Fruit fly (Drosophila melanogaster) whole organism, pupa: ENCODE data around the gene Fer1HCH.
A peak's percentile ranks its signal among the peaks of the same experiment; 100 is the strongest.

Experiments
- CG10348 ChIP-seq: fragments of 200-800 bp; sonication (Bioruptor generic); IDR thresholded peaks from 2 replicates; pipeline ENCODE4 v1.3.6; 2022; ENCODE audit warnings: missing biosample characterization, missing genetic modification characterization
- CG12605 ChIP-seq: fragments of 200-800 bp; sonication (Bioruptor generic); IDR thresholded peaks from 2 replicates; pipeline ENCODE4 v1.3.6; 2022; ENCODE audit warnings: missing biosample characterization, missing genetic modification characterization
- CG13204 ChIP-seq: fragments of 200-800 bp; sonication (Bioruptor generic); optimal IDR thresholded peaks from 2 replicates; lab custom pipeline; 2018; ENCODE audit warnings: missing biosample characterization, mild to moderate bottlenecking, missing genetic modification characterization, moderate library complexity
- CG14655 ChIP-seq: fragments of 200-800 bp; sonication (Bioruptor generic); optimal IDR thresholded peaks from 3 replicates; lab custom pipeline; 2017; ENCODE audit warnings: mild to moderate bottlenecking, missing biosample characterization, missing genetic modification reagents, missing genetic modification characterization
- CG15710 ChIP-seq: fragments of 200-800 bp; sonication (Bioruptor generic); optimal IDR thresholded peaks from 2 replicates; lab custom pipeline; 2018; ENCODE audit warnings: missing biosample characterization, mild to moderate bottlenecking, missing genetic modification characterization, moderate library complexity
- CG17806 ChIP-seq: fragments of 200-800 bp; sonication (Bioruptor generic); optimal IDR thresholded peaks from 2 replicates; lab custom pipeline; 2018; ENCODE audit warnings: missing biosample characterization, mild to moderate bottlenecking, missing genetic modification characterization, moderate library complexity
- CG32121 ChIP-seq: fragments of 200-800 bp; sonication (Bioruptor generic); IDR thresholded peaks from 2 replicates; pipeline ENCODE4 v1.3.6; 2022; ENCODE audit warnings: missing biosample characterization, missing genetic modification characterization
- CG34367 ChIP-seq: fragments of 200-800 bp; sonication (Bioruptor generic); optimal IDR thresholded peaks from 2 replicates; lab custom pipeline; 2018; ENCODE audit warnings: missing biosample characterization, mild to moderate bottlenecking, missing genetic modification characterization
- CG4496 ChIP-seq: fragments of 200-800 bp; sonication (Bioruptor generic); IDR thresholded peaks from 3 replicates; pipeline ENCODE4 v1.3.6; 2022; ENCODE audit warnings: missing biosample characterization, missing genetic modification characterization
- CG8159 ChIP-seq: fragments of 200-800 bp; sonication (Bioruptor generic); optimal IDR thresholded peaks from 3 replicates; lab custom pipeline; 2018; ENCODE audit warnings: missing biosample characterization, mild to moderate bottlenecking, missing genetic modification characterization, moderate library complexity
- CG8301 ChIP-seq: fragments of 200-800 bp; sonication (Bioruptor generic); optimal IDR thresholded peaks from 2 replicates; lab custom pipeline; 2018; ENCODE audit warnings: missing biosample characterization, mild to moderate bottlenecking, missing genetic modification characterization
- CG9948 ChIP-seq: fragments of 200-800 bp; sonication (Bioruptor generic); optimal IDR thresholded peaks from 2 replicates; lab custom pipeline; 2018; ENCODE audit warnings: missing biosample characterization, mild to moderate bottlenecking, missing genetic modification characterization, moderate library complexity
- D1 ChIP-seq: fragments of 200-800 bp; sonication (Bioruptor generic); optimal IDR thresholded peaks from 2 replicates; lab custom pipeline; 2018; ENCODE audit warnings: missing biosample characterization, mild to moderate bottlenecking, missing genetic modification characterization, moderate library complexity
- EcR ChIP-seq: fragments of 200-800 bp; sonication (Bioruptor generic); optimal IDR thresholded peaks from 3 replicates; lab custom pipeline; 2019; ENCODE audit warnings: missing biosample characterization, missing genetic modification characterization, mild to moderate bottlenecking, moderate library complexity, missing genetic modification reagents
- Ets98B ChIP-seq: fragments of 200-800 bp; sonication (Bioruptor generic); IDR thresholded peaks from 2 replicates; pipeline ENCODE4 v1.3.6; 2022; ENCODE audit warnings: missing biosample characterization, missing genetic modification characterization
- Pif1A ChIP-seq: fragments of 200-800 bp; sonication (Bioruptor generic); optimal IDR thresholded peaks from 3 replicates; lab custom pipeline; 2016; ENCODE audit warnings: missing biosample characterization, missing genetic modification characterization
- Pif1B ChIP-seq: fragments of 200-800 bp; sonication (Bioruptor generic); optimal IDR thresholded peaks from 3 replicates; lab custom pipeline; 2016; ENCODE audit warnings: missing biosample characterization, missing genetic modification characterization
- Snoo ChIP-seq: fragments of 200-800 bp; sonication (Bioruptor generic); optimal IDR thresholded peaks from 3 replicates; lab custom pipeline; 2017; ENCODE audit warnings: missing biosample characterization, mild to moderate bottlenecking, missing genetic modification characterization, inconsistent platforms
- fd96Ca ChIP-seq: fragments of 200-800 bp; sonication (Bioruptor generic); IDR thresholded peaks from 3 replicates; pipeline ENCODE4 v1.3.6; 2022; ENCODE audit warnings: missing biosample characterization, missing genetic modification characterization
- gl ChIP-seq: fragments of 200-800 bp; sonication (Bioruptor generic); optimal IDR thresholded peaks from 2 replicates; lab custom pipeline; 2018; ENCODE audit warnings: missing biosample characterization, mild to moderate bottlenecking, missing genetic modification characterization
- rn ChIP-seq: fragments of 200-800 bp; sonication (Bioruptor generic); IDR thresholded peaks from 2 replicates; pipeline ENCODE4 v1.3.6; 2022; ENCODE audit warnings: missing biosample characterization, missing genetic modification characterization

Fer1HCH gene

dm6 chr3R:30387515-30388178, at the start of gene Fer1HCH, which contains the start of gene Fer2LCH:
Gene Fer1HCH, minus strand, starts transcription at chr3R:30388178.
Gene Fer2LCH, plus strand, starts transcription at chr3R:30387804.
- TF ChIP-seq fd96Ca (GFP tag; lab: Robert Waterston, UW) (no peak), Ets98B (peak; percentile 17; the same call in 1 of the 2 replicates), CG12605 (0 out of 2 replicates have a peak, but pooled peaks have one; percentile 6), CG4496 (GFP tag; lab: Robert Waterston, UW) (peak; percentile 44; the same call in 1 of the 3 replicates)

DNA sequence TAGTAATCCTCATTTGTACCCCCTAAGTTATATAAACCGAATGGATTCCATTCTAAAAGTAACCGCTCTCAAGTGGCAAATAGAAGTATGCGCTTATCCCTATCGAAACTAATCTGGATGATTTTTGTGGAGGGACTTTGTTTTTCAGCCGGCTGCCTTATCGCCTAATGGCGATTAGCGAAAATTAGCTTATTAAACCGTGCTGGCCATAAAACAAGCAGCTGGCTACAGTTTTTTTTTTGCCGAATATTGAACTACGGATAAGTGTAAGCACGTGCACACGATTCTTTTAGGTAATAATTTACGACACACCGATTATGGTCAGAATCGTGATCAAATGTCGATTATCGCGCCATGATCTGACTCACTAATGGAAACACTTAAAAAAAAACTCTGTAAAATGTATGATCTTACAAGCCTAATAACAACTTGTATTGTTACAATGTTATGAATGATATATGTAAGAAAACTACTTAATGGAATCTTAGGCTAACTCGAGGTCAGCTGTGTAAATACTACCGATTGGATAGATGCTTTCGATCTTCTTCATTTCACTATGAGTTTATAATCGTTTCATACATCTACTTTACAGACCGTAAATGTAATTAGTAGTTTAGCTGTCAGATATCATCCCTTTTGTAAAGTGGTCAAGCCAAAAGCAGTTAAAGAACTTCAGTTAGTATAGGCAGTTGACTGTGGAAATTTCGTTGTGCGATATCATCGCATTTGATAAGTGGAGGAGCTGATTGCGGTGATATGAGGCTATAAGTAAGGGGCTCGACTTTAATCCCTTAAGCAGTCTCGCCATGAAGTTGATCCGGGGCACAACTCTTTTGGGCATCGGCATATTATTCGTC, 43.5 kb upstream of the Fer1HCH start, which contains the start of gene CG15534:
CG15534 (plus strand) TSS at position 807 of the 857 bp plus-strand sequence.
- TF ChIP-seq CG17806 (tag; lab: Kevin White, UChicago) (no peak), CG13204 (GFP tag; lab: Kevin White, UChicago) (no peak), Ets98B (no peak), CG4496 (GFP tag; lab: Robert Waterston, UW) (no peak), CG9948 (tag; lab: Kevin White, UChicago) (no peak), gl (no peak), Snoo (tag; lab: Kevin White, UChicago) (no peak), CG15710 (tag; lab: Kevin White, UChicago) (no peak), Pif1B (GFP tag; lab: Kevin White, UChicago) (no peak), rn (GFP tag; lab: Robert Waterston, UW) (no peak), CG32121 (GFP tag; lab: Robert Waterston, UW) (no peak)

DNA sequence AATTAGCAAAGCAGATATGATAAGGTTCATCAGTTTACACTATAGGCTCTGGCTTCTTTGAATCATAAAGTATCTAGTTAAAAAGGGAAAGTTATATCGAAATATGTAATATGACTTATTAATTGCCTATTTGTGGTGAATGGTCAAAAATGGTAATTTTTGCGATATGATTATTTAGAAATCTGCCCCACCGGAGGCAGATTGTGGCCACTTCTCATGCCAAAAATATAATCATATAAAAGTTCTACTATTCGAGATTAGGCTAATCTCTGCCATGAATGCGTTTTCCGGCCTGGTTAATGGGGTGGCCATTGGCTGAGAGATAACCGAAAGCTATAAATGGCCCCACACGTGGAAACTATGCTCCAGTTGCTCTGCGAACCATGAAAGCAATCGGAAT, 40.5 kb upstream of the Fer1HCH start, which contains the start of gene CG15533:
CG15533 (plus strand) TSS at position 362 of the 400 bp plus-strand sequence.
- no peak for TF ChIP-seq CG12605
- no peak for TF ChIP-seq CG8301 (tag; lab: Kevin White, UChicago)
- TF ChIP-seq rn (GFP tag; lab: Robert Waterston, UW), result no peak
- TF ChIP-seq EcR (GFP tag; lab: Kevin White, UChicago), result no peak
- no peak for TF ChIP-seq CG4496 (GFP tag; lab: Robert Waterston, UW)
- no peak for TF ChIP-seq CG14655
- no peak for TF ChIP-seq CG8159

dm6 chr3R:30427805-30428359, 39.9 kb upstream of the Fer1HCH start, which contains the start of gene CG2218:
Gene CG2218, minus strand, starts transcription at chr3R:30428276.
- TF ChIP-seq Snoo (tag; lab: Kevin White, UChicago), result no peak
- peak; percentile 64; the same call in 2 of the 3 replicates for TF ChIP-seq CG4496 (GFP tag; lab: Robert Waterston, UW)
- TF ChIP-seq gl, result peak; percentile 42

DNA sequence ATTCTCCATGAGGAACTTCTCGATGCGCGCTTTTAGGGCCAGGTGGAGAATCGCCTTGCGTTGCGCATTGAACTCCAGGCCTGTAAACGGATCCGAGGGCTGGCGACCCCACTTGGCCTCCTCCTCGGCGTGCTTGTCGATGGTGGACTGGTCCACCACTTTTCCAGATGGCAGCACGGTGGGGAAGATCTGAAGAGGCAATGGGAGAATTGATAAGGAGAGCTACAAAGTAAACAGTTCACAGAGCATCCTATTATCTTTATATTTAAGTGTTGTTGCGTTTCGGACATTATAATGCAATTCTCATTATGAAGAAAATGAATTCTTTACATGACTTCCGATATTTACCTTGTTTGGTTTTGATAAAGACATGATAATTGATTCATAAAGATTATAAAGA, 38.6 kb upstream of the Fer1HCH start:
- TF ChIP-seq D1 (no peak), CG9948 (tag; lab: Kevin White, UChicago) (no peak), CG10348 (GFP tag; lab: Robert Waterston, UW) (no peak)

- TF ChIP-seq CG32121 (GFP tag; lab: Robert Waterston, UW), result no peak
Measured at dm6 chr3R:30425622-30426021, 37.6 kb upstream of the Fer1HCH start.

DNA sequence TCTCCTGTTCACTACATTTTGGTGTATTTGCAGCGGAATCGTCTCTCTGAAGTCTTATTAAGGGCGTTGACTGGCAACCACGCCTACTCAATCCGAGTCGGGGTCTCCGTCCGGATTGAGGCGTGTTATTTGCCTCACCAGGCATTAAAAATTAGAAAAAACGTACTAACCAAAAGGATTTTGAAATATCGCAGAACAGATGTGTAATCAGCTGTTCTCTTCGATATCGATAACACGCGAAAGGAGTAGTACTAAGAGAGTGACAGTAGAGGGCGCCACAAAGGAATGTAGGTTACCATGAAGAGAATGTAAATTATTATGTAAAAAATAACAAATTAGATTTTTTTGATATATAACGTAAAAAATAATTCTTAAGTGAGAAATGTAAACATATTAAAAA, 37.0 kb upstream of the Fer1HCH start, which contains the start of gene CG15536:
CG15536 (minus strand) TSS at position 170 of the 400 bp plus-strand sequence.
- TF ChIP-seq CG17806 (tag; lab: Kevin White, UChicago), result no peak
- TF ChIP-seq fd96Ca (GFP tag; lab: Robert Waterston, UW), result no peak
- no peak for TF ChIP-seq EcR (GFP tag; lab: Kevin White, UChicago)
- no peak for TF ChIP-seq rn (GFP tag; lab: Robert Waterston, UW)
- TF ChIP-seq Snoo (tag; lab: Kevin White, UChicago), result no peak
- TF ChIP-seq Ets98B, result no peak
- TF ChIP-seq CG10348 (GFP tag; lab: Robert Waterston, UW), result no peak
- no peak for TF ChIP-seq CG8159
- TF ChIP-seq gl, result no peak
- no peak for TF ChIP-seq CG34367 (tag; lab: Kevin White, UChicago)
- TF ChIP-seq CG13204 (GFP tag; lab: Kevin White, UChicago), result no peak
- no peak for TF ChIP-seq Pif1A (GFP tag; lab: Kevin White, UChicago)
- no peak for TF ChIP-seq CG15710 (tag; lab: Kevin White, UChicago)
- TF ChIP-seq D1, result no peak
- TF ChIP-seq Pif1B (GFP tag; lab: Kevin White, UChicago), result no peak
- no peak for TF ChIP-seq CG9948 (tag; lab: Kevin White, UChicago)
- no peak for TF ChIP-seq CG8301 (tag; lab: Kevin White, UChicago)
- TF ChIP-seq CG14655, result no peak
- TF ChIP-seq CG12605, result no peak
